Fruit fly (Drosophila melanogaster): Measurements from ENCODE around the gene Nup154.

The Nup154 gene

DNA sequence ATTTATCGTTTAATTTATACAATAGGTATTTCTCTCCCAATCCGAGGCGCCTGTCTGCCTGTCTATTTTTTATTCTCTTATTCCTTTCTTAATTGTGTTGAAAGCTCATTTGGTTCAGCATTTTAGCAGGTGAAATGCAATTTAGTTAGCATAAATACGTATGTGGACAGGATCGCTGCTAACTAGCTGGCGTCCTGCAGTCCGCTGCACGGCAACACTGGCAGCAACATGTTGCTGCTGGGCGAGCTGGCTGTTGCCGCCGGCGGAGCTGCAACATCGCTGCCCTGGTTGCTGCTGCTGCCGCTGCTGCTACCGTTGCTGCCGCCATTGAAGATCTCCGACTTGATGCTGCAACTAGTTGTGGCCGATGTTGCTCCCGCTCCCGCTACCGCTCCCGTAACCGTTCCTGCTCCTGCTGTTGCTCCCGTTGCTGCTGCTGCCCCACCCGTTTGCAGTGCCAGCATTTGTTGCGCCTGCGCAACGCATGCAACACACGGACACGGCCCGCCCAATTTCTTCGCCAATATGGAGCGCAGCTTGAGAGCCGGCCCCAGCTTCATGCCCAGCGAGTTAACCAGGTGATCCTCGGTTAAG is 9.5 kb downstream of the Nup154 start (continued):
- no peak for TF ChIP-seq CG11093 (GFP tag; IDR thresholded peaks at IDR 0.05)
- TF ChIP-seq CG17328 (GFP tag; IDR thresholded peaks at IDR 0.05): 0 out of 2 replicates have a peak, but pooled peaks have one; percentile 16
- TF ChIP-seq CG8089 (GFP tag; optimal IDR thresholded peaks at IDR 0.05): no peak
- TF ChIP-seq Med (GFP tag): peak; percentile 44
- TF ChIP-seq stwl (tag; optimal IDR thresholded peaks at IDR 0.05): peak; percentile 14
- TF ChIP-seq CG11504 (tag; optimal IDR thresholded peaks at IDR 0.05): peak; percentile 89
- no peak for TF ChIP-seq Usf (GFP tag; optimal IDR thresholded peaks at IDR 0.05)
- 0 out of 2 replicates have a peak, but pooled peaks have one; percentile 27 for TF ChIP-seq CG11247 (GFP tag; IDR thresholded peaks at IDR 0.05)
- no peak for TF ChIP-seq Antp (GFP tag; optimal IDR thresholded peaks at IDR 0.05)
- TF ChIP-seq CG34224 (GFP tag; IDR thresholded peaks at IDR 0.05; ENCODE audit: partially characterized antibody): 0 out of 3 replicates have a peak, but pooled peaks have one; percentile 14

DNA sequence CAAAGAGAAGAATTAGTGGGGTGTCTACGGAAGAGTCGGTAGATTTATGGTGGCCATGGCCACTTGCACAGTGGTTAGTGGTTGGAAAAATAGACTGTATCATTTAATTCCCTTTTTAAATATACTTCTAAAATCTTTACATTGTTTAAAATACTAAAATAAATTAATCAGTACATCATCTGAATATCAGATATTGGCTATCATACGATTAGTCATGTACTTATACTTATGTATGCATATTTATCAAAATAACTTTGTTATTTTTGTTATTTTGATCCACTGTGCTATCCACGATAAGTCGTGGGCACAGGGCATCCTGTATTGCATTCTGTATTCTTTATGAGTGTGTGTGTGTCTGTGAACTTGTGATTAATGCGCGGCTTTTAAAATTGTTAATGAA is 10.1 kb downstream of the Nup154 start:
- peak; percentile 28 to 55 for TF ChIP-seq bsh (GFP tag; optimal IDR thresholded peaks at IDR 0.05)
- TF ChIP-seq D (optimal IDR thresholded peaks at IDR 0.05): no peak
- TF ChIP-seq D (GFP tag; optimal IDR thresholded peaks at IDR 0.05): no peak
- peak; percentile 15; the same call in 1 of the 3 replicates for TF ChIP-seq row (GFP tag; IDR thresholded peaks at IDR 0.05)
- TF ChIP-seq CG6254 (GFP tag; optimal IDR thresholded peaks at IDR 0.05): peak; percentile 53
- TF ChIP-seq tll (GFP tag; optimal IDR thresholded peaks at IDR 0.05): no peak
- TF ChIP-seq lola (GFP tag; optimal IDR thresholded peaks at IDR 0.05): peak in 1 of 3 experiments; percentile 17
- TF ChIP-seq nom (GFP tag; optimal IDR thresholded peaks at IDR 0.05): no peak
- TF ChIP-seq z (GFP tag; IDR thresholded peaks at IDR 0.05): no peak
- no peak for TF ChIP-seq Chrac-16 (GFP tag; optimal IDR thresholded peaks at IDR 0.05)
- TF ChIP-seq CG7271 (tag; optimal IDR thresholded peaks at IDR 0.05): no peak
- TF ChIP-seq Pdp1 (GFP tag; optimal IDR thresholded peaks at IDR 0.05): no peak
- TF ChIP-seq gem (tag; optimal IDR thresholded peaks at IDR 0.05): peak; percentile 28
- no peak for TF ChIP-seq sc (optimal IDR thresholded peaks at IDR 0.05)
- TF ChIP-seq sc (GFP tag; optimal IDR thresholded peaks at IDR 0.05): no peak
- peak; percentile 25 for TF ChIP-seq CG10979 (tag; optimal IDR thresholded peaks at IDR 0.05)
- no peak for TF ChIP-seq D19A (tag; optimal IDR thresholded peaks at IDR 0.05)
- no peak for TF ChIP-seq Myb (GFP tag; optimal IDR thresholded peaks at IDR 0.05)
- no peak for TF ChIP-seq CG8281 (tag; optimal IDR thresholded peaks at IDR 0.05)
- TF ChIP-seq CG14860 (GFP tag; IDR thresholded peaks at IDR 0.05; ENCODE audit: partially characterized antibody): no peak
- no peak for TF ChIP-seq fu2 (GFP tag; optimal IDR thresholded peaks at IDR 0.05)
- TF ChIP-seq dmrt11E (tag; optimal IDR thresholded peaks at IDR 0.05): peak; percentile 4
- no peak for TF ChIP-seq Nf-YC (tag; optimal IDR thresholded peaks at IDR 0.05)
- no peak for TF ChIP-seq Atf3 (GFP tag; optimal IDR thresholded peaks at IDR 0.05)
- no peak for TF ChIP-seq gcm (GFP tag; optimal IDR thresholded peaks at IDR 0.05)
- no peak for TF ChIP-seq dmrt99B (tag; optimal IDR thresholded peaks at IDR 0.05)

DNA sequence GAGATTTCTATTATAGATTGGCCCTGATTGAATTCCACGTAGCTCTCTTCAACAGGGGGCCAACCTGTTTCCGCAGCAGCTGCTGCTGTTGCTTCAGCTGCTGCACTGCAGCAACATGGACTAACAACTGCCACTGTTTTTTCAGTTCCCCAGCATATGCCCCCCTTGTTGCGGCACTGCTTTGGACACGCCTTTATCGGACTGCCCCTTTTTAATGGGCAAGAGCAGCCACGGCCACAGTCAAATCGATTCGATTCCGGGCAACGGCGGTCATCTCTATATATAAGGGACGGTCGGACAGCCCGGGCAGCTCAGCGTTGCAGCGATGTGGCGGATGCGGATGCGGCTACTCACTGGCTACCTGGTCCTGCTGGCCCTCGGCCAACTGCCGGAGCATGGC is 10.7 kb downstream of the Nup154 start, which contains the start of gene Acp32CD:
Acp32CD (plus strand) TSS at position 301 of the 400 bp plus-strand sequence.
- TF ChIP-seq CG2116 (GFP tag; optimal IDR thresholded peaks at IDR 0.05): no peak
- TF ChIP-seq Ets65A (GFP tag): peak; percentile 35
- TF ChIP-seq CG12299 (tag; optimal IDR thresholded peaks at IDR 0.05): no peak
- peak; percentile 34 for TF ChIP-seq sens (GFP tag)
